Fruit fly (Drosophila melanogaster): ENCODE measurements around the gene Arfrp1.
A peak's percentile ranks its signal among the peaks of the same experiment; 100 is the strongest.

Gene Arfrp1

dm6 chrX:9075641-9076324 lies 31.1 kb upstream of the Arfrp1 start:
- TF ChIP-seq CG18764 (GFP tag; optimal IDR thresholded peaks at IDR 0.05): no peak
- no peak for TF ChIP-seq CG7357 (GFP tag; IDR thresholded peaks at IDR 0.05)
- TF ChIP-seq CG15269 (tag; optimal IDR thresholded peaks at IDR 0.05): peak; percentile 5
- TF ChIP-seq Meics (GFP tag; optimal IDR thresholded peaks at IDR 0.05): no peak
- TF ChIP-seq fu2 (GFP tag; optimal IDR thresholded peaks at IDR 0.05): no peak
- no peak for TF ChIP-seq Nf-YC (tag; optimal IDR thresholded peaks at IDR 0.05)
- TF ChIP-seq hkb (optimal IDR thresholded peaks at IDR 0.05): no peak
- peak; percentile 36; the same call in 1 of the 2 replicates for TF ChIP-seq hkb (GFP tag; IDR thresholded peaks at IDR 0.05)
- TF ChIP-seq disco-r (GFP tag; optimal IDR thresholded peaks at IDR 0.05): no peak
- no peak for TF ChIP-seq CG12236 (GFP tag; optimal IDR thresholded peaks at IDR 0.05)
- TF ChIP-seq fd96Cb (tag; optimal IDR thresholded peaks at IDR 0.05): peak; percentile 11
- TF ChIP-seq sima (GFP tag; optimal IDR thresholded peaks at IDR 0.05): no peak
- no peak for TF ChIP-seq Jarid2 (GFP tag; optimal IDR thresholded peaks at IDR 0.05)
- no peak for TF ChIP-seq CG18262 (tag; optimal IDR thresholded peaks at IDR 0.05)
- no peak for TF ChIP-seq CG4730 (GFP tag; IDR thresholded peaks at IDR 0.05)
- TF ChIP-seq CTCF (GFP tag; optimal IDR thresholded peaks at IDR 0.05): no peak
- TF ChIP-seq D (optimal IDR thresholded peaks at IDR 0.05): no peak
- TF ChIP-seq D (GFP tag; optimal IDR thresholded peaks at IDR 0.05): peak; percentile 22
- no peak for TF ChIP-seq ftz-f1 (GFP tag; optimal IDR thresholded peaks at IDR 0.05)
- peak; percentile 52 for TF ChIP-seq CG11504 (tag; optimal IDR thresholded peaks at IDR 0.05)
- TF ChIP-seq pho (GFP tag; optimal IDR thresholded peaks at IDR 0.05): no peak
- TF ChIP-seq CG18476 (GFP tag; optimal IDR thresholded peaks at IDR 0.05): no peak
- TF ChIP-seq schlank (tag; optimal IDR thresholded peaks at IDR 0.05): no peak
- no peak for TF ChIP-seq grn (GFP tag; optimal IDR thresholded peaks at IDR 0.05)
- no peak for TF ChIP-seq en (GFP tag; optimal IDR thresholded peaks at IDR 0.05)
- no peak for TF ChIP-seq dati (GFP tag; IDR thresholded peaks at IDR 0.05)
- TF ChIP-seq gsb-n (tag; optimal IDR thresholded peaks at IDR 0.05): no peak
- no peak for TF ChIP-seq croc (GFP tag; conservative IDR thresholded peaks at IDR 0.05)
- no peak for TF ChIP-seq CG6683 (GFP tag; optimal IDR thresholded peaks at IDR 0.05)
- no peak for TF ChIP-seq CG11085 (GFP tag; IDR thresholded peaks at IDR 0.05)
- peak; percentile 2 for TF ChIP-seq odd (GFP tag; optimal IDR thresholded peaks at IDR 0.05)
- no peak for TF ChIP-seq Bgb (GFP tag; IDR thresholded peaks at IDR 0.05; ENCODE audit: partially characterized antibody)
- TF ChIP-seq row (GFP tag; IDR thresholded peaks at IDR 0.05): 0 out of 3 replicates have a peak, but pooled peaks have one; percentile 23
- no peak for TF ChIP-seq prd (optimal IDR thresholded peaks at IDR 0.05)
- no peak for TF ChIP-seq prd (GFP tag; IDR thresholded peaks at IDR 0.05)
- no peak for TF ChIP-seq D19A (tag; optimal IDR thresholded peaks at IDR 0.05)
- TF ChIP-seq Ada2b (GFP tag; IDR thresholded peaks at IDR 0.05): no peak
- no peak for TF ChIP-seq CG1647 (GFP tag; optimal IDR thresholded peaks at IDR 0.05)
- TF ChIP-seq ash1 (GFP tag; optimal IDR thresholded peaks at IDR 0.05): no peak
- no peak for TF ChIP-seq CG1603 (tag; optimal IDR thresholded peaks at IDR 0.05)
- TF ChIP-seq CG2875 (GFP tag; optimal IDR thresholded peaks at IDR 0.05): no peak
- TF ChIP-seq cato (GFP tag; optimal IDR thresholded peaks at IDR 0.05; ENCODE audit: borderline replicate concordance): no peak
- TF ChIP-seq ci (GFP tag; IDR thresholded peaks at IDR 0.05): no peak
- TF ChIP-seq Sox100B (GFP tag; optimal IDR thresholded peaks at IDR 0.05): peak; percentile 57
- no peak for TF ChIP-seq dmrt11E (tag; optimal IDR thresholded peaks at IDR 0.05)
- TF ChIP-seq CG8281 (tag; optimal IDR thresholded peaks at IDR 0.05): no peak
- no peak for TF ChIP-seq CG7745 (tag; optimal IDR thresholded peaks at IDR 0.05)
- TF ChIP-seq amos (GFP tag; IDR thresholded peaks at IDR 0.05; ENCODE audit: partially characterized antibody): no peak
- no peak for TF ChIP-seq CG34422 (GFP tag; IDR thresholded peaks at IDR 0.05)
- TF ChIP-seq CG15514 (GFP tag; optimal IDR thresholded peaks at IDR 0.05): no peak
- no peak for TF ChIP-seq CG9727 (GFP tag; optimal IDR thresholded peaks at IDR 0.05)
- peak; percentile 18 for TF ChIP-seq CG7556 (GFP tag; optimal IDR thresholded peaks at IDR 0.05)

Data from whole organism, embryonic.